Fruit fly (Drosophila melanogaster) whole organism, wandering third instar larva: ENCODE results near the gene Alr.

Experiments used
- CG32264 ChIP-seq: fragments of 200-800 bp; sonication (Bioruptor generic); optimal IDR thresholded peaks from 2 replicates; lab custom pipeline; 2016; ENCODE audit warnings: missing biosample characterization, missing genetic modification characterization
- CG9705 ChIP-seq: fragments of 200-800 bp; sonication (Bioruptor generic); optimal IDR thresholded peaks from 2 replicates; lab custom pipeline; 2018; ENCODE audit warnings: missing biosample characterization, mild to moderate bottlenecking, missing genetic modification characterization
- Dif ChIP-seq: fragments of 200-275, 200-300 bp; sonication (Bioruptor generic); optimal IDR thresholded peaks from 2 replicates; lab custom pipeline; 2018; ENCODE audit warnings: missing biosample characterization, missing genetic modification characterization; ENCODE audit not compliant: partially characterized antibody
- GATAd ChIP-seq: sonication (Bioruptor generic); optimal IDR thresholded peaks from 2 replicates; lab custom pipeline; 2016; ENCODE audit warnings: missing biosample characterization, missing genetic modification characterization
- Hr78 ChIP-seq: fragments of >200 bp; optimal IDR thresholded peaks from 2 replicates; lab custom pipeline; 2017; ENCODE audit warnings: missing biosample characterization, missing genetic modification characterization
- Hr83 ChIP-seq: fragments of 200-300 bp; sonication (Bioruptor generic); optimal IDR thresholded peaks from 2 replicates; lab custom pipeline; 2016; ENCODE audit warnings: missing biosample characterization, mild to moderate bottlenecking, missing genetic modification characterization, moderate library complexity; ENCODE audit not compliant: poor library complexity, severe bottlenecking
- Jra ChIP-seq: sonication (Bioruptor generic); optimal IDR thresholded peaks from 2 replicates; lab custom pipeline; 2016; ENCODE audit warnings: missing biosample characterization, missing genetic modification characterization
- Myc ChIP-seq: fragments of >200 bp; optimal IDR thresholded peaks from 2 replicates; lab custom pipeline; 2017
- N ChIP-seq: fragments of >200 bp; optimal IDR thresholded peaks from 2 replicates; lab custom pipeline; 2018; ENCODE audit warnings: missing biosample characterization, missing external identifiers, missing genetic modification characterization
- OdsH ChIP-seq: fragments of 200-800 bp; sonication (Bioruptor generic); optimal IDR thresholded peaks from 2 replicates; lab custom pipeline; 2016; ENCODE audit warnings: missing biosample characterization, mild to moderate bottlenecking, missing genetic modification characterization
- Rel ChIP-seq, 2 experiments: fragments of 200-800 bp; sonication (Bioruptor generic) in 1 of 2; optimal IDR thresholded peaks; 2 replicates in 1 of 2; 3 replicates in 1 of 2; lab custom pipeline; 2016 to 2019; ENCODE audit warnings: mild to moderate bottlenecking in 2 of 2, missing biosample characterization in 2 of 2, missing genetic modification characterization in 2 of 2, moderate library complexity in 1 of 2
- Sp1 ChIP-seq: fragments of 200-800 bp; sonication (Bioruptor generic); optimal IDR thresholded peaks from 3 replicates; lab custom pipeline; 2019; ENCODE audit warnings: missing biosample characterization, mild to moderate bottlenecking, missing genetic modification characterization, moderate library complexity
- Vsx2 ChIP-seq: fragments of 200-300, 225-300 bp; sonication (Bioruptor generic); optimal IDR thresholded peaks from 2 replicates; lab custom pipeline; 2018; ENCODE audit warnings: missing biosample characterization, missing genetic modification characterization; ENCODE audit not compliant: partially characterized antibody
- br ChIP-seq: fragments of 200-800 bp; sonication (Bioruptor generic); optimal IDR thresholded peaks from 2 replicates; lab custom pipeline; 2016; ENCODE audit warnings: missing biosample characterization, missing genetic modification characterization
- brk ChIP-seq: fragments of 200-800 bp; sonication (Bioruptor generic); optimal IDR thresholded peaks from 2 replicates; lab custom pipeline; 2016; ENCODE audit warnings: missing biosample characterization, mild to moderate bottlenecking, missing genetic modification characterization
- dl ChIP-seq, 2 experiments: fragments of 175-275, 200-275 bp in 1 of 2; fragments of 200-275 bp in 1 of 2; sonication (Bioruptor generic); optimal IDR thresholded peaks; lab custom pipeline; 2018; ENCODE audit warnings: mild to moderate bottlenecking in 2 of 2, missing biosample characterization in 2 of 2, missing genetic modification characterization in 2 of 2, moderate library complexity in 2 of 2; ENCODE audit not compliant: partially characterized antibody in 2 of 2, insufficient read depth in 1 of 2
- dmrt93B ChIP-seq: fragments of 200-800 bp; sonication (Bioruptor generic); optimal IDR thresholded peaks from 2 replicates; lab custom pipeline; 2018; ENCODE audit warnings: missing biosample characterization, mild to moderate bottlenecking, missing genetic modification characterization
- dsf ChIP-seq: sonication (Bioruptor generic); optimal IDR thresholded peaks from 2 replicates; lab custom pipeline; 2016; ENCODE audit warnings: missing biosample characterization, missing genetic modification characterization, borderline replicate concordance
- foxo ChIP-seq, 2 experiments: fragments of 200-800 bp; sonication (Bioruptor generic); optimal IDR thresholded peaks; 2 replicates in 1 of 2; 3 replicates in 1 of 2; lab custom pipeline; 2016 to 2017; ENCODE audit warnings: missing biosample characterization in 2 of 2, missing genetic modification characterization in 2 of 2
- fru ChIP-seq: fragments of 200-800 bp; sonication (Bioruptor generic); optimal IDR thresholded peaks from 3 replicates; lab custom pipeline; 2016; ENCODE audit warnings: missing biosample characterization, mild to moderate bottlenecking, missing genetic modification characterization
- jim ChIP-seq: fragments of 175-275, 200-325 bp; sonication (Bioruptor generic); optimal IDR thresholded peaks from 2 replicates; lab custom pipeline; 2016; ENCODE audit warnings: missing biosample characterization, mild to moderate bottlenecking, missing genetic modification characterization
- pan ChIP-seq: fragments of >200 bp; optimal IDR thresholded peaks from 2 replicates; lab custom pipeline; 2017
- psq ChIP-seq: fragments of 200-800 bp; sonication (Bioruptor generic); optimal IDR thresholded peaks from 3 replicates; lab custom pipeline; 2017; ENCODE audit warnings: missing biosample characterization, mild to moderate bottlenecking, missing genetic modification characterization, moderate library complexity
- rgr ChIP-seq: fragments of 200-800 bp; sonication (Bioruptor generic); optimal IDR thresholded peaks from 3 replicates; lab custom pipeline; 2016; ENCODE audit warnings: missing biosample characterization, mild to moderate bottlenecking, missing genetic modification characterization
- sage ChIP-seq: fragments of 200-800 bp; sonication (Bioruptor generic); optimal IDR thresholded peaks from 2 replicates; lab custom pipeline; 2016; ENCODE audit warnings: missing biosample characterization, mild to moderate bottlenecking, missing genetic modification characterization
- sv ChIP-seq: fragments of 200-800 bp; sonication (Bioruptor generic); optimal IDR thresholded peaks from 3 replicates; lab custom pipeline; 2016; ENCODE audit warnings: missing biosample characterization, missing genetic modification characterization
- tai ChIP-seq: sonication (Bioruptor generic); optimal IDR thresholded peaks from 2 replicates; lab custom pipeline; 2016; ENCODE audit warnings: missing biosample characterization, missing genetic modification characterization
- woc ChIP-seq: sonication (Bioruptor generic); optimal IDR thresholded peaks from 2 replicates; lab custom pipeline; 2016; ENCODE audit warnings: missing biosample characterization, mild to moderate bottlenecking, missing genetic modification characterization

Gene Alr

dm6 chrX:19714816-19715215, 33.3 kb upstream of the Alr start:
- TF ChIP-seq fru (GFP tag; lab: Kevin White, UChicago) (no peak), GATAd (GFP tag; lab: Kevin White, UChicago) (no peak), Rel (GFP tag; optimal IDR thresholded peaks at IDR 0.05; lab: Kevin White, UChicago) (no peak), Rel (tag; optimal IDR thresholded peaks at IDR 0.05; lab: Kevin White, UChicago) (no peak), sage (no peak), woc (GFP tag; lab: Kevin White, UChicago) (no peak), dsf (GFP tag; lab: Kevin White, UChicago) (no peak), pan (lab: Kevin White, UChicago) (no peak), Vsx2 (GFP tag; lab: Kevin White, UChicago) (no peak), tai (GFP tag; lab: Kevin White, UChicago) (no peak), psq (GFP tag; lab: Kevin White, UChicago) (no peak), CG9705 (no peak), foxo (GFP tag; optimal IDR thresholded peaks at IDR 0.05; lab: Kevin White, UChicago) (no peak), Hr83 (GFP tag; lab: Kevin White, UChicago) (no peak), brk (GFP tag; lab: Kevin White, UChicago) (no peak)

dm6 chrX:19716325-19716917, 31.7 kb upstream of the Alr start:
- TF ChIP-seq jim (GFP tag; lab: Kevin White, UChicago) (no peak), pan (lab: Kevin White, UChicago) (no peak), Hr83 (GFP tag; lab: Kevin White, UChicago) (no peak), sv (GFP tag; lab: Kevin White, UChicago) (no peak), psq (GFP tag; lab: Kevin White, UChicago) (no peak), dl (GFP tag; optimal IDR thresholded peaks at IDR 0.05; lab: Kevin White, UChicago; ENCODE audit: insufficient read depth in 1 of 2, partially characterized antibody in 2 of 2) (no peak), sage (no peak), Jra (no peak), N (no peak), br (GFP tag; lab: Kevin White, UChicago) (no peak), brk (GFP tag; lab: Kevin White, UChicago) (no peak), dsf (GFP tag; lab: Kevin White, UChicago) (no peak), Sp1 (GFP tag; lab: Kevin White, UChicago) (no peak)

DNA sequence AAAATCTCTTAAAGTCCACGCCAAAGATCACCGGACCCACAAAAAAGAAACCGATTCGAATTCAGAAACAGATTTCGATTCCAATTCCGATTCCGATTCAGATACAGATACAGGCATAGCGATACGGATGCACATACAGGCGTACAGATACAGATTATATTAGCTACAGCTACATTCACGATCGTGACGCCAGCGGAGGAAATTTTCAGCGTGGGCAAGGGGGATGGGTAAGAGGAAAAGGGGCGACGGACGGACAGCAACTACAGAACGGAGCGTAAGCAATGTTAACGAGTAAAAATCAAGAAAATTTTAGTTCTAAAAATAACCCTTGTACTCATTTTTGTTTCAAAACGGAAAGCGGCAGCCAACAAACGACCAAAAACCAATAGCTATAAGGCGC, 31.1 kb upstream of the Alr start:
- TF ChIP-seq sage (no peak), br (GFP tag; lab: Kevin White, UChicago) (no peak), CG9705 (no peak), GATAd (GFP tag; lab: Kevin White, UChicago) (no peak), Dif (GFP tag; lab: Kevin White, UChicago) (no peak), fru (GFP tag; lab: Kevin White, UChicago) (no peak), dl (GFP tag; optimal IDR thresholded peaks at IDR 0.05; lab: Kevin White, UChicago; ENCODE audit: insufficient read depth in 1 of 2, partially characterized antibody in 2 of 2) (no peak), pan (lab: Kevin White, UChicago) (no peak), dsf (GFP tag; lab: Kevin White, UChicago) (no peak), Myc (lab: Kevin White, UChicago) (no peak), brk (GFP tag; lab: Kevin White, UChicago) (no peak), OdsH (GFP tag; lab: Kevin White, UChicago) (no peak), CG32264 (no peak), dmrt93B (GFP tag; lab: Kevin White, UChicago) (no peak), N (no peak), rgr (GFP tag; lab: Kevin White, UChicago) (no peak), foxo (GFP tag; optimal IDR thresholded peaks at IDR 0.05; lab: Kevin White, UChicago) (no peak)

DNA sequence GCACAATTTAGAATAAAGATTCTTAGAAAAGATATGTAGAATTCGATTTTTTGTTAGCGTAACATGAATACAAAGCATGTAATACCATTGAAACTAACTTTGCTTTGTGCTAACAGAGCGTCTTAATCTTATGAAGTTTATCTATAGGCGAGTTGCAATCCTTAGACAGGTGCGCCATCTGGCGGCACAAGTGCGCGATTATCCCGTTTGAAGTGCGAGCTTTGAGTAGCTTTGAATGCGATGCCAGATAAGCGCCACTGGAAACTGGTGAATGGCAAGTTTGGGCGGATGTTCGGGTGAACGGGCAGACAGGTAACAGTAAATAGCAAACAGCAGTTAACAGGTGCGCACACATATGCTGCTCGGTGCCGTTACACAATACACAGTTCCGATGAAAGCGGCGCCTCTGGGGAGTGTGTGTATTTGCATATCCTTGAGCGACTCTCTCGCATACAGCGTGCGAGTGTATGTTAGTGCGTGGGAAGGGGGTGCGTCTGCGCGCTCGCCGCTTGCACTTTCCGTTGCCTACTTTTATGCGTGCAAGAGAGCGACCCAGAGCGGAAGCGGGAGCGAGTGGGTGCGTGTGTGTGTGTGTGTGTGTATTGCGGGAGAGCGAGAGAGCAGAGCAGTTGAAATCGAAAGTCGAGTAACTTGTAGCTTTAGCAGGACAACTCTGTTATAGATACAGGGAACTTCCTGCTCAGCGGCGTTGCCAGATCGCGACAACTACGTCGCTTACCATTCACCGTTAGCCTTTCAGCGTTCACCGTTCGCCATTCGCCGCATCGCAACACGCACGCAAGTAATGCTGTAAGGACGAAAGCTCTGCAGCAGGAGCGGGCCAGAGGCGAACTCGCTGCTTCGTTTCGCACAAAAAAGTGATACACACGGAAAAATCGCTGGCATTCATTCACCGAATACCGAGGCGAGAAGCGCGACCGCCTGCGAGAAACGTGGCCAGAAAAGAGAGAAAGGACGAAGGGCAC, 29.8 kb upstream of the Alr start, which contains the start of gene CG12531:
Gene CG12531, plus strand, starts transcription at position 936 of the 986 bp plus-strand sequence.
- TF ChIP-seq Jra (no peak), Dif (GFP tag; lab: Kevin White, UChicago) (no peak), rgr (GFP tag; lab: Kevin White, UChicago) (no peak), Hr78 (GFP tag; lab: Kevin White, UChicago) (no peak), Rel (GFP tag; optimal IDR thresholded peaks at IDR 0.05; lab: Kevin White, UChicago) (no peak), Rel (tag; optimal IDR thresholded peaks at IDR 0.05; lab: Kevin White, UChicago) (no peak)
